Worm (Caenorhabditis elegans) whole organism, L1 larva: ENCODE results near the gene gem-1.
A peak's percentile ranks its signal among the peaks of the same experiment; 100 is the strongest.

Experiments used
- C16A3.4 ChIP-seq: fragments of 150-350 bp; optimal IDR thresholded peaks from 2 replicates; lab custom pipeline; 2014; ENCODE audit warnings: missing biosample characterization, missing genetic modification characterization
- blmp-1 ChIP-seq: fragments of 150-350 bp; optimal IDR thresholded peaks from 2 replicates; lab custom pipeline; 2014; ENCODE audit warnings: missing biosample characterization, missing genetic modification characterization
- ceh-63 ChIP-seq: fragments of 200-800 bp; sonication (Bioruptor generic); optimal IDR thresholded peaks from 2 replicates; lab custom pipeline; 2018; ENCODE audit warnings: mild to moderate bottlenecking, missing genetic modification characterization, missing compliant biosample characterization
- ceh-88 ChIP-seq: fragments of 200-800 bp; sonication (Bioruptor generic); IDR thresholded peaks from 2 replicates; pipeline ENCODE4 v1.3.6; 2022; ENCODE audit warnings: missing genetic modification characterization, missing compliant biosample characterization
- dpl-1 ChIP-seq, 3 experiments: fragments of 150-350 bp in 2 of 3; sonication (generic microtip) in 1 of 3; optimal IDR thresholded peaks; 2 replicates each; lab custom pipeline; 2014 to 2017; ENCODE audit warnings: missing biosample characterization in 3 of 3, missing genetic modification characterization in 3 of 3, missing genetic modification reagents in 3 of 3
- dsc-1 ChIP-seq: sonication (generic microtip); optimal IDR thresholded peaks from 2 replicates; lab custom pipeline; 2016; ENCODE audit warnings: mild to moderate bottlenecking, missing genetic modification characterization, missing compliant biosample characterization
- efl-1 ChIP-seq, 4 experiments: fragments of 150-350 bp; optimal IDR thresholded peaks in 3 of 4; peaks in 1 of 4; 1 replicate in 1 of 4; 2 replicates in 3 of 4; lab custom pipeline; 2014; ENCODE audit warnings: missing biosample characterization in 2 of 4, missing genetic modification characterization in 2 of 4, missing genetic modification reagents in 2 of 4
- egl-13 ChIP-seq: sonication (generic microtip); optimal IDR thresholded peaks from 2 replicates; lab custom pipeline; 2016; ENCODE audit warnings: missing genotype, missing genetic modification reagents, missing genetic modification characterization, missing compliant biosample characterization
- elt-2 ChIP-seq: sonication (generic microtip); optimal IDR thresholded peaks from 2 replicates; lab custom pipeline; 2016; ENCODE audit warnings: missing genetic modification characterization, mild to moderate bottlenecking, inconsistent platforms, missing compliant biosample characterization, missing genetic modification reagents
- elt-3 ChIP-seq, 6 experiments: fragments of 150-350 bp in 1 of 6; sonication (generic microtip); optimal IDR thresholded peaks; 2 replicates each; lab custom pipeline; 2017 to 2018; ENCODE audit warnings: missing biosample characterization in 6 of 6, missing genetic modification characterization in 6 of 6, inconsistent platforms in 1 of 6
- fkh-8 ChIP-seq: sonication (generic microtip); optimal IDR thresholded peaks from 2 replicates; lab custom pipeline; 2016; ENCODE audit warnings: mild to moderate bottlenecking, missing genetic modification characterization, missing compliant biosample characterization
- hlh-4 ChIP-seq: sonication (generic microtip); optimal IDR thresholded peaks from 2 replicates; lab custom pipeline; 2016; ENCODE audit warnings: mild to moderate bottlenecking, missing genetic modification characterization, missing compliant biosample characterization
- hpl-2 ChIP-seq: fragments of 150-350 bp; optimal IDR thresholded peaks from 2 replicates; lab custom pipeline; 2014; ENCODE audit warnings: missing biosample characterization, missing genetic modification reagents, missing genetic modification characterization
- irx-1 ChIP-seq: sonication (generic microtip); optimal IDR thresholded peaks from 2 replicates; lab custom pipeline; 2016; ENCODE audit warnings: missing genetic modification characterization, missing compliant biosample characterization
- jun-1 ChIP-seq: fragments of 150-350 bp; optimal IDR thresholded peaks from 2 replicates; lab custom pipeline; 2014; ENCODE audit warnings: missing biosample characterization, missing genetic modification reagents, missing genetic modification characterization
- lin-13 ChIP-seq: fragments of 150-350 bp; optimal IDR thresholded peaks from 2 replicates; lab custom pipeline; 2014; ENCODE audit warnings: missing biosample characterization, missing genetic modification reagents, missing genetic modification characterization
- lin-14 ChIP-seq: fragments of 200-800 bp; sonication (Bioruptor generic); optimal IDR thresholded peaks from 2 replicates; lab custom pipeline; 2018; ENCODE audit warnings: mild to moderate bottlenecking, missing genetic modification characterization, moderate library complexity, missing compliant biosample characterization
- lin-35 ChIP-seq, 2 experiments: fragments of 150-350 bp; optimal IDR thresholded peaks; 2 replicates each; lab custom pipeline; 2014; ENCODE audit warnings: missing biosample characterization in 2 of 2, missing genetic modification characterization in 2 of 2, missing genetic modification reagents in 2 of 2
- lin-39 ChIP-seq: fragments of 150-350 bp; optimal IDR thresholded peaks from 2 replicates; lab custom pipeline; 2014; ENCODE audit warnings: missing biosample characterization, missing genetic modification reagents, missing genetic modification characterization
- lsy-2 ChIP-seq, 2 experiments: fragments of 150-350 bp; optimal IDR thresholded peaks; 2 replicates each; lab custom pipeline; 2014; ENCODE audit warnings: missing biosample characterization in 2 of 2, missing genetic modification characterization in 2 of 2
- mdl-1 ChIP-seq, 2 experiments: fragments of 150-350 bp; optimal IDR thresholded peaks; 2 replicates each; lab custom pipeline; 2014 to 2017; ENCODE audit warnings: missing biosample characterization in 2 of 2, missing genetic modification characterization in 2 of 2, inconsistent platforms in 1 of 2
- mef-2 ChIP-seq: fragments of 150-350 bp; optimal IDR thresholded peaks from 2 replicates; lab custom pipeline; 2014; ENCODE audit warnings: missing biosample characterization, missing genetic modification characterization
- mep-1 ChIP-seq: fragments of 150-350 bp; optimal IDR thresholded peaks from 2 replicates; lab custom pipeline; 2014; ENCODE audit warnings: missing biosample characterization, missing genetic modification characterization
- nhr-11 ChIP-seq: fragments of 150-350 bp; optimal IDR thresholded peaks from 2 replicates; lab custom pipeline; 2014; ENCODE audit warnings: missing biosample characterization, missing genetic modification characterization
- nhr-12 ChIP-seq: sonication (generic microtip); optimal IDR thresholded peaks from 2 replicates; lab custom pipeline; 2017; ENCODE audit warnings: missing biosample characterization, missing genetic modification characterization
- nhr-19 ChIP-seq: fragments of 200-800 bp; sonication (Bioruptor generic); conservative IDR thresholded peaks from 2 replicates; pipeline ENCODE4 v1.3.6; 2022; ENCODE audit warnings: missing genetic modification characterization, missing compliant biosample characterization
- nhr-20 ChIP-seq: sonication (generic microtip); optimal IDR thresholded peaks from 2 replicates; lab custom pipeline; 2016; ENCODE audit warnings: mild to moderate bottlenecking, missing genetic modification characterization, missing compliant biosample characterization
- nhr-47 ChIP-seq: sonication (generic microtip); optimal IDR thresholded peaks from 2 replicates; lab custom pipeline; 2016; ENCODE audit warnings: mild to moderate bottlenecking, missing genetic modification characterization, moderate library complexity, missing compliant biosample characterization
- nhr-76 ChIP-seq: sonication (generic microtip); optimal IDR thresholded peaks from 2 replicates; lab custom pipeline; 2017; ENCODE audit warnings: missing biosample characterization, missing genetic modification characterization
- nhr-77 ChIP-seq: fragments of 150-350 bp; optimal IDR thresholded peaks from 2 replicates; lab custom pipeline; 2014; ENCODE audit warnings: missing biosample characterization, missing genetic modification characterization
- nhr-84 ChIP-seq: sonication (generic microtip); optimal IDR thresholded peaks from 2 replicates; lab custom pipeline; 2017; ENCODE audit warnings: missing biosample characterization, missing genetic modification characterization
- nhr-90 ChIP-seq: sonication (generic microtip); optimal IDR thresholded peaks from 2 replicates; lab custom pipeline; 2016; ENCODE audit warnings: mild to moderate bottlenecking, missing genetic modification characterization, missing compliant biosample characterization; ENCODE audit not compliant: poor library complexity
- rnt-1 ChIP-seq: sonication (generic microtip); optimal IDR thresholded peaks from 2 replicates; lab custom pipeline; 2016; ENCODE audit warnings: mild to moderate bottlenecking, missing genetic modification characterization, moderate library complexity, missing compliant biosample characterization
- skn-1 ChIP-seq: fragments of 150-350 bp; optimal IDR thresholded peaks from 2 replicates; lab custom pipeline; 2014; ENCODE audit warnings: missing biosample characterization, missing genetic modification characterization
- snpc-4 ChIP-seq: fragments of 150-350 bp; optimal IDR thresholded peaks from 2 replicates; lab custom pipeline; 2014; ENCODE audit warnings: missing biosample characterization, missing genetic modification characterization
- sox-4 ChIP-seq: sonication (generic microtip); optimal IDR thresholded peaks from 2 replicates; lab custom pipeline; 2016; ENCODE audit warnings: missing genetic modification characterization, missing compliant biosample characterization
- tbx-2 ChIP-seq: sonication (generic microtip); optimal IDR thresholded peaks from 2 replicates; lab custom pipeline; 2016; ENCODE audit warnings: missing genetic modification characterization, missing compliant biosample characterization
- unc-130 ChIP-seq: fragments of 150-350 bp; optimal IDR thresholded peaks from 2 replicates; lab custom pipeline; 2017; ENCODE audit warnings: missing biosample characterization, missing genetic modification characterization, inconsistent platforms
- unc-30 ChIP-seq: sonication (generic microtip); optimal IDR thresholded peaks from 2 replicates; lab custom pipeline; 2017; ENCODE audit warnings: missing biosample characterization, missing genetic modification characterization
- unc-86 ChIP-seq: sonication (generic microtip); optimal IDR thresholded peaks from 2 replicates; lab custom pipeline; 2016; ENCODE audit warnings: missing genetic modification characterization, missing compliant biosample characterization
- unc-98 ChIP-seq: fragments of 200-800 bp; sonication (Bioruptor generic); IDR thresholded peaks from 2 replicates; pipeline ENCODE4 v1.3.6; 2022; ENCODE audit warnings: missing genetic modification characterization, missing compliant biosample characterization
- vab-15 ChIP-seq: sonication (generic microtip); optimal IDR thresholded peaks from 2 replicates; lab custom pipeline; 2017; ENCODE audit warnings: missing genotype, mild to moderate bottlenecking, missing genetic modification characterization, missing compliant biosample characterization
- xbp-1 ChIP-seq: sonication (generic microtip); optimal IDR thresholded peaks from 2 replicates; lab custom pipeline; 2016; ENCODE audit warnings: missing genetic modification characterization, missing compliant biosample characterization
- zag-1 ChIP-seq: fragments of 150-350 bp; optimal IDR thresholded peaks from 2 replicates; lab custom pipeline; 2014; ENCODE audit warnings: missing biosample characterization, missing genetic modification characterization
- zip-4 ChIP-seq: fragments of 200-800 bp; sonication (Bioruptor generic); optimal IDR thresholded peaks from 2 replicates; lab custom pipeline; 2018; ENCODE audit warnings: mild to moderate bottlenecking, missing genetic modification characterization, moderate library complexity, missing compliant biosample characterization
- ztf-4 ChIP-seq: fragments of 150-350 bp; optimal IDR thresholded peaks from 2 replicates; lab custom pipeline; 2014; ENCODE audit warnings: missing biosample characterization, missing genetic modification characterization

The gem-1 gene

DNA sequence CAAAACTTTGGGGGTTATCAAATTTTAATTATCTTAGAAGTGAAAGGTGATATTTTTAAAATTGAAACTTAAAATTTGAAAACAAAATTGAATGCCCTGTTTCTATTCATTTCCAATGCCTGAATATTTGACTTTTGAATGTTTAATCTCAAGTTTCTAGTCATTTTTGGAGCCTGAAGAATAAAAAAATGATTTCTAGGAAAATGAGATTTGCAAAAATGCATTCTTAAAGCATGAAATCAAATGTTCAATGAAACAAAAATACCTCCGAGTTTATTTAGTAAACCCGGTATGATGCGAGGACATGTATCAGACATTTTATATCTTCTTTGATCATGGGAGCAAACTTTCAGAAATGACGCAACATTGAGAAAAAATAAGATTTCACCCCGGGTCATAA is 2.3 kb upstream of the gem-1 start:
- TF ChIP-seq tbx-2 (tag; lab: Kevin White, UChicago) (no peak), nhr-11 (tag; lab: Kevin White, UChicago) (peak; percentile 72), nhr-12 (tag; lab: Kevin White, UChicago) (no peak)

DNA sequence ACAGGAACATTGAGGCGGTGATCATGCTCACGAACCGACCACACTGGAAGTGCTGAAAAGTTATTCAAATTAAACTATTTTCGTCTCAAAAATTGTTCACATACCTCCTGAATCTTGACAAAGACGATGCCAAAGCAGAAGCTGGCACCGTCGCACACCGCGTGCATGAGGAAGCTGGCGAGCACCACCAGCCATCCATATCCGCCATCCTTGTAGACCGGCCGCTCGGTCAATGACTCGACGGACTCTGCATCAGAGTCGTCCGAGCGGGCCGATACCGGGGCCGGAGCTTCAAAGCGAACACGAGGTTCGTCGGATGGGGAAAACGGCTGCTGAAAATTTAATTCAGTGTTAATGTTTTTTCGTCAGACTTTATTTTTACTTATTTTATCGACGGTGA is 607 bp downstream of the gem-1 start:
- TF ChIP-seq efl-1 (optimal IDR thresholded peaks at IDR 0.05; lab: Kevin White, UChicago), result no peak
- peak in 1 of 2 experiments; percentile 62 for TF ChIP-seq efl-1 (GFP tag; optimal IDR thresholded peaks at IDR 0.05 in 1 of 2; lab: Kevin White, UChicago)
- no peak for TF ChIP-seq mep-1 (tag; lab: Kevin White, UChicago)

DNA sequence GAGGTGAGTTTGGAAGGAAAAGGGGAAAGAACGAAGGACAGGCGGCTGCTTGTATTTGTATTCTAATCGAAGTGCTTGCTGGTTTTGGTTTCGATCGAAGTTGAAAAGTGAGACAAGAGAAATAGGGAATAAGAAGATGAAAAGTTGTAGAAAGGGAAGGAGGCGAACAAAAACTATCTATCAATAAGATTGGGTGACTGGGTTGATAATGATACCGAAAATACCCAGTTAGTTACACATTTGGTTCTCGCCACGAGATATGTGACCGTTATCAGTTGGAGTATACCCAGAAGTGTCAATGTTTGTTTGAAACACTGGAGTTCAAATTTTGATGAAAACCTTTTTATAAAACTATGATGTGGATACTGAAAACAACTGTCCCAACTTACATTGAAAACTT is 8.5 kb downstream of the gem-1 start:
- TF ChIP-seq vab-15 (tag; lab: Kevin White, UChicago), result no peak
- TF ChIP-seq mdl-1 (tag; optimal IDR thresholded peaks at IDR 0.05; lab: Kevin White, UChicago), result peak in 1 of 2 experiments; percentile 6
- TF ChIP-seq lin-14 (GFP tag; lab: Kevin White, UChicago), result peak; percentile 7
- no peak for TF ChIP-seq ceh-88 (GFP tag; lab: Robert Waterston, UW)
- peak in 1 of 2 experiments; percentile 14 for TF ChIP-seq lin-35 (GFP tag; optimal IDR thresholded peaks at IDR 0.05; lab: Kevin White, UChicago)
- TF ChIP-seq nhr-20 (tag; lab: Kevin White, UChicago), result peak; percentile 5
- TF ChIP-seq lin-13 (GFP tag; lab: Kevin White, UChicago), result no peak
- peak; percentile 57 for TF ChIP-seq elt-2 (tag; lab: Kevin White, UChicago)
- no peak for TF ChIP-seq hpl-2 (GFP tag; lab: Kevin White, UChicago)
- no peak for TF ChIP-seq jun-1 (tag; lab: Kevin White, UChicago)
- peak; percentile 53 for TF ChIP-seq blmp-1
- TF ChIP-seq elt-3 (tag; optimal IDR thresholded peaks at IDR 0.05; lab: Kevin White, UChicago), result peak in 1 of 6 experiments; percentile 26
- TF ChIP-seq, all 84 proteins: peak for 7

DNA sequence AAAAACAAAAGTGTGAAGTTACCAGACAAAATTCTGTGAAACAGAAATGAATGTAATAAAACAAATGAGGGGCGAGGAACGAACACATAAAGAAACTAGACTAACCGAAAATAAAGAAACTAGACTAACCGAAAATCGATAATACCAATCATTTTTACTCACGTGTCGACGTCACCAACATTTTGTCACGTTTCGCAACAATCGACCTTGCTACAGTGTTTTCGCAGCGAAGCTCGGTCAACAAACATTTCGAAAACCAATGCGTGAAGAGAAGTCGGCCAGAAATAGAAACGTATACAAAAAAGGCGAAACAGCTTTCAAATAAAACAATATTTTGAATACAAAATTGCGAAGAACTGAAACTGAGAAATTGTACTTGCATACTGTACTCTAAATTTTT is 9.8 kb downstream of the gem-1 start:
- TF ChIP-seq nhr-76, result no peak
- TF ChIP-seq ceh-63 (GFP tag; lab: Kevin White, UChicago), result no peak
- TF ChIP-seq nhr-20 (tag; lab: Kevin White, UChicago), result peak; percentile 78
- no peak for TF ChIP-seq lin-39 (tag; lab: Kevin White, UChicago)
- TF ChIP-seq jun-1 (tag; lab: Kevin White, UChicago), result no peak
- peak in 1 of 2 experiments; percentile 56 for TF ChIP-seq lin-35 (GFP tag; optimal IDR thresholded peaks at IDR 0.05; lab: Kevin White, UChicago)
- no peak for TF ChIP-seq hlh-4 (tag; lab: Kevin White, UChicago)
- TF ChIP-seq zip-4 (GFP tag; lab: Kevin White, UChicago), result no peak
- no peak for TF ChIP-seq nhr-47 (tag; lab: Kevin White, UChicago)
- no peak for TF ChIP-seq zag-1 (tag; lab: Kevin White, UChicago)
- no peak for TF ChIP-seq fkh-8
- TF ChIP-seq unc-86 (tag; lab: Kevin White, UChicago), result no peak
- no peak for TF ChIP-seq lsy-2 (tag; optimal IDR thresholded peaks at IDR 0.05; lab: Kevin White, UChicago)
- peak; percentile 15 for TF ChIP-seq blmp-1
- no peak for TF ChIP-seq xbp-1 (tag; lab: Kevin White, UChicago)
- no peak for TF ChIP-seq egl-13 (tag; lab: Kevin White, UChicago)
- TF ChIP-seq nhr-19 (GFP tag; lab: Robert Waterston, UW), result 0 out of 2 replicates have a peak, but pooled peaks have one; percentile 8
- no peak for TF ChIP-seq sox-4
- no peak for TF ChIP-seq ztf-4 (tag; lab: Kevin White, UChicago)
- no peak for TF ChIP-seq C16A3.4
- no peak for TF ChIP-seq nhr-84
- TF ChIP-seq unc-130, result no peak
- no peak for TF ChIP-seq dsc-1 (tag; lab: Kevin White, UChicago)
- no peak for TF ChIP-seq snpc-4 (tag; lab: Kevin White, UChicago)
- no peak for TF ChIP-seq nhr-77 (tag; lab: Kevin White, UChicago)
- no peak for TF ChIP-seq unc-30
- no peak for TF ChIP-seq efl-1 (optimal IDR thresholded peaks at IDR 0.05; lab: Kevin White, UChicago)
- TF ChIP-seq efl-1 (GFP tag; optimal IDR thresholded peaks at IDR 0.05 in 1 of 2; lab: Kevin White, UChicago), result peak in 1 of 2 experiments; percentile 56
- TF ChIP-seq dpl-1 (GFP tag; optimal IDR thresholded peaks at IDR 0.05; lab: Kevin White, UChicago), result no peak
- no peak for TF ChIP-seq rnt-1 (tag; lab: Kevin White, UChicago)
- no peak for TF ChIP-seq irx-1 (tag; lab: Kevin White, UChicago)
- peak in 1 of 6 experiments; percentile 44 for TF ChIP-seq elt-3 (tag; optimal IDR thresholded peaks at IDR 0.05; lab: Kevin White, UChicago)
- TF ChIP-seq nhr-90 (tag; lab: Kevin White, UChicago), result no peak
- TF ChIP-seq skn-1, result no peak
- no peak for TF ChIP-seq unc-98 (GFP tag; lab: Robert Waterston, UW)
- peak; percentile 48 for TF ChIP-seq lin-14 (GFP tag; lab: Kevin White, UChicago)
- TF ChIP-seq mef-2, result no peak
- peak in 1 of 2 experiments; percentile 70 for TF ChIP-seq mdl-1 (tag; optimal IDR thresholded peaks at IDR 0.05; lab: Kevin White, UChicago)
